Worm (Caenorhabditis elegans) whole organism, L4 larva: ENCODE results near the gene rps-16.

ENCODE experiments used
- ZK337.2 ChIP-seq: fragments of 200-800 bp; sonication (Bioruptor generic); IDR thresholded peaks from 2 replicates; pipeline ENCODE4 v1.3.6; 2022; ENCODE audit warnings: missing genetic modification reagents, missing genetic modification characterization, missing compliant biosample characterization
- dmd-8 ChIP-seq: fragments of 200-800 bp; sonication (Bioruptor generic); IDR thresholded peaks from 2 replicates; pipeline ENCODE4 v1.3.6; 2022; ENCODE audit warnings: missing genetic modification characterization, missing compliant biosample characterization
- fos-1 ChIP-seq: fragments of 150-350 bp; optimal IDR thresholded peaks from 2 replicates; lab custom pipeline; 2014; ENCODE audit warnings: missing biosample characterization, missing genetic modification characterization
- lin-38 ChIP-seq: fragments of 200-800 bp; sonication (Bioruptor generic); IDR thresholded peaks from 2 replicates; pipeline ENCODE4 v1.3.6; 2022; ENCODE audit warnings: missing genetic modification reagents, missing genetic modification characterization, missing compliant biosample characterization
- mdt-29 ChIP-seq: fragments of 200-800 bp; sonication (Bioruptor generic); IDR thresholded peaks from 2 replicates; pipeline ENCODE4 v1.3.6; 2022; ENCODE audit warnings: missing genetic modification reagents, missing genetic modification characterization, missing compliant biosample characterization
- zag-1 ChIP-seq: fragments of 150-350 bp; optimal IDR thresholded peaks from 2 replicates; lab custom pipeline; 2014; ENCODE audit warnings: missing biosample characterization, missing genetic modification characterization

ce11 chrV:15004800-15005199, 4.5 kb upstream of the rps-16 start, which contains the start of gene hrde-2:
- TF ChIP-seq ZK337.2 (GFP tag; lab: Robert Waterston, UW): no peak
- TF ChIP-seq lin-38: no peak
- TF ChIP-seq fos-1: no peak
- no peak for TF ChIP-seq zag-1 (tag; lab: Kevin White, UChicago)
- TF ChIP-seq dmd-8 (GFP tag; lab: Robert Waterston, UW): no peak
- TF ChIP-seq mdt-29 (GFP tag; lab: Robert Waterston, UW): no peak
